Worm (Caenorhabditis elegans) whole organism, young adult: Measurements from ENCODE around the gene M110.7.

Source experiments
- B0336.3 ChIP-seq: fragments of 200-800 bp; sonication (Bioruptor generic); IDR thresholded peaks from 2 replicates; pipeline ENCODE4 v1.3.6; 2022; ENCODE audit warnings: missing genetic modification characterization, missing compliant biosample characterization
- D2030.7 ChIP-seq: fragments of 200-800 bp; sonication (Bioruptor generic); IDR thresholded peaks from 2 replicates; pipeline ENCODE4 v1.3.6; 2022; ENCODE audit warnings: missing genetic modification reagents, missing genetic modification characterization, missing compliant biosample characterization
- F23B12.7 ChIP-seq: sonication (generic microtip); optimal IDR thresholded peaks from 2 replicates; lab custom pipeline; 2017; ENCODE audit warnings: missing genetic modification characterization, mild to moderate bottlenecking, missing compliant biosample characterization, antibody characterized with exemption, moderate library complexity; ENCODE audit not compliant: insufficient read depth
- F37B4.10 ChIP-seq: fragments of 200-800 bp; sonication (Bioruptor generic); IDR thresholded peaks from 2 replicates; pipeline ENCODE4 v1.3.6; 2022; ENCODE audit warnings: missing genetic modification characterization, missing compliant biosample characterization
- F49E8.2 ChIP-seq: sonication (generic microtip); optimal IDR thresholded peaks from 3 replicates; lab custom pipeline; 2017; ENCODE audit warnings: missing genetic modification characterization, mild to moderate bottlenecking, missing compliant biosample characterization, antibody characterized with exemption, moderate library complexity; ENCODE audit not compliant: insufficient read depth
- K11D2.4 ChIP-seq: fragments of 200-800 bp; sonication (Bioruptor generic); IDR thresholded peaks from 2 replicates; pipeline ENCODE4 v1.3.6; 2022; ENCODE audit warnings: missing genetic modification reagents, missing genetic modification characterization, missing compliant biosample characterization
- K12H6.12 ChIP-seq: fragments of 200-800 bp; sonication (Bioruptor generic); optimal IDR thresholded peaks from 2 replicates; lab custom pipeline; 2018; ENCODE audit warnings: mild to moderate bottlenecking, missing genetic modification characterization, missing compliant biosample characterization
- T26A5.8 ChIP-seq: sonication (generic microtip); optimal IDR thresholded peaks from 2 replicates; lab custom pipeline; 2016; ENCODE audit warnings: missing genetic modification characterization, missing compliant biosample characterization
- Y56A3A.18 ChIP-seq: fragments of 200-800 bp; sonication (Bioruptor generic); IDR thresholded peaks from 2 replicates; pipeline ENCODE4 v1.3.6; 2022; ENCODE audit warnings: missing genetic modification reagents, missing genetic modification characterization, missing compliant biosample characterization
- Y79H2A.3 ChIP-seq: fragments of 200-800 bp; sonication (Bioruptor generic); conservative IDR thresholded peaks from 2 replicates; pipeline ENCODE4 v1.3.6; 2022; ENCODE audit warnings: missing genetic modification reagents, missing genetic modification characterization, missing compliant biosample characterization
- aptf-2 ChIP-seq: fragments of 200-800 bp; sonication (Bioruptor generic); conservative IDR thresholded peaks from 2 replicates; pipeline ENCODE4 v1.3.6; 2022; ENCODE audit warnings: missing genetic modification reagents, missing genetic modification characterization, missing compliant biosample characterization
- aptf-3 ChIP-seq: fragments of 200-800 bp; sonication (Bioruptor generic); IDR thresholded peaks from 2 replicates; pipeline ENCODE4 v1.3.6; 2022; ENCODE audit warnings: missing genetic modification characterization, missing compliant biosample characterization
- atf-7 ChIP-seq: sonication (generic microtip); optimal IDR thresholded peaks from 2 replicates; lab custom pipeline; 2017; ENCODE audit warnings: mild to moderate bottlenecking, missing genetic modification characterization, missing compliant biosample characterization
- athp-1 ChIP-seq: sonication (generic microtip); optimal IDR thresholded peaks from 2 replicates; lab custom pipeline; 2017; ENCODE audit warnings: mild to moderate bottlenecking, missing genetic modification characterization, missing compliant biosample characterization
- bed-2 ChIP-seq: fragments of 200-800 bp; sonication (Bioruptor generic); IDR thresholded peaks from 2 replicates; pipeline ENCODE4 v1.3.6; 2022; ENCODE audit warnings: missing genetic modification reagents, missing genetic modification characterization, missing compliant biosample characterization
- ceh-27 ChIP-seq: fragments of 200-800 bp; sonication (Bioruptor generic); optimal IDR thresholded peaks from 2 replicates; lab custom pipeline; 2018; ENCODE audit warnings: mild to moderate bottlenecking, missing genetic modification characterization, moderate library complexity, missing compliant biosample characterization
- chd-7 ChIP-seq: sonication (generic microtip); optimal IDR thresholded peaks from 2 replicates; lab custom pipeline; 2016; ENCODE audit warnings: mild to moderate bottlenecking, missing genetic modification characterization, moderate library complexity, missing compliant biosample characterization
- die-1 ChIP-seq: sonication (generic microtip); optimal IDR thresholded peaks from 2 replicates; lab custom pipeline; 2016; ENCODE audit warnings: missing genotype, mild to moderate bottlenecking, missing genetic modification characterization, missing compliant biosample characterization
- dpff-1 ChIP-seq: sonication (generic microtip); optimal IDR thresholded peaks from 2 replicates; lab custom pipeline; 2017; ENCODE audit warnings: mild to moderate bottlenecking, missing genetic modification characterization, missing compliant biosample characterization
- egrh-3 ChIP-seq: fragments of 200-800 bp; sonication (Bioruptor generic); IDR thresholded peaks from 2 replicates; pipeline ENCODE4 v1.3.6; 2022; ENCODE audit warnings: missing genetic modification reagents, missing genetic modification characterization, missing compliant biosample characterization
- ets-4 ChIP-seq: fragments of 200-800 bp; sonication (Bioruptor generic); optimal IDR thresholded peaks from 2 replicates; lab custom pipeline; 2018; ENCODE audit warnings: mild to moderate bottlenecking, missing genetic modification characterization, missing compliant biosample characterization
- gei-17 ChIP-seq: fragments of 200-800 bp; sonication (Bioruptor generic); optimal IDR thresholded peaks from 2 replicates; lab custom pipeline; 2018; ENCODE audit warnings: mild to moderate bottlenecking, missing genetic modification characterization, missing compliant biosample characterization
- him-1 ChIP-seq: sonication (generic microtip); optimal IDR thresholded peaks from 2 replicates; lab custom pipeline; 2016; ENCODE audit warnings: missing genotype, missing genetic modification reagents, missing genetic modification characterization, missing compliant biosample characterization
- hlh-12 ChIP-seq: sonication (generic microtip); optimal IDR thresholded peaks from 2 replicates; lab custom pipeline; 2016; ENCODE audit warnings: missing genetic modification characterization, missing compliant biosample characterization
- hmg-1.2 ChIP-seq: fragments of 200-800 bp; sonication (Bioruptor generic); IDR thresholded peaks from 2 replicates; pipeline ENCODE4 v1.3.6; 2022; ENCODE audit warnings: missing genetic modification reagents, missing genetic modification characterization, missing compliant biosample characterization
- hmg-20 ChIP-seq: fragments of 200-800 bp; sonication (Bioruptor generic); IDR thresholded peaks from 2 replicates; pipeline ENCODE4 v1.3.6; 2022; ENCODE audit warnings: missing genetic modification reagents, missing genetic modification characterization, missing compliant biosample characterization
- hsf-1 ChIP-seq: fragments of 200-800 bp; sonication (Bioruptor generic); IDR thresholded peaks from 2 replicates; pipeline ENCODE4 v1.3.6; 2022; ENCODE audit warnings: missing genetic modification reagents, missing genetic modification characterization, missing compliant biosample characterization
- lag-1 ChIP-seq: fragments of 200-800 bp; sonication (Bioruptor generic); IDR thresholded peaks from 2 replicates; pipeline ENCODE4 v1.3.6; 2022; ENCODE audit warnings: missing genetic modification reagents, missing genetic modification characterization, missing compliant biosample characterization
- let-526 ChIP-seq: fragments of 200-800 bp; sonication (Bioruptor generic); IDR thresholded peaks from 2 replicates; pipeline ENCODE4 v1.3.6; 2022; ENCODE audit warnings: missing genetic modification reagents, missing genetic modification characterization, missing compliant biosample characterization
- let-607 ChIP-seq, 2 experiments: fragments of 200-800 bp in 1 of 2; sonication (Bioruptor generic) in 1 of 2; sonication (generic microtip) in 1 of 2; optimal IDR thresholded peaks; 2 replicates each; lab custom pipeline; 2016 to 2018; ENCODE audit warnings: mild to moderate bottlenecking in 2 of 2, missing compliant biosample characterization in 2 of 2, missing genetic modification characterization in 2 of 2, moderate library complexity in 2 of 2, missing genotype in 1 of 2
- lin-54 ChIP-seq: fragments of 200-800 bp; sonication (Bioruptor generic); optimal IDR thresholded peaks from 2 replicates; lab custom pipeline; 2018; ENCODE audit warnings: mild to moderate bottlenecking, missing genetic modification characterization, missing compliant biosample characterization
- madf-3 ChIP-seq: fragments of 200-800 bp; sonication (Bioruptor generic); IDR thresholded peaks from 2 replicates; pipeline ENCODE4 v1.3.6; 2022; ENCODE audit warnings: missing genetic modification reagents, missing genetic modification characterization, missing compliant biosample characterization
- madf-8 ChIP-seq: fragments of 200-800 bp; sonication (Bioruptor generic); conservative IDR thresholded peaks from 2 replicates; pipeline ENCODE4 v1.3.6; 2022; ENCODE audit warnings: missing genetic modification reagents, missing genetic modification characterization, missing compliant biosample characterization
- mel-28 ChIP-seq: sonication (generic microtip); optimal IDR thresholded peaks from 2 replicates; lab custom pipeline; 2016; ENCODE audit warnings: borderline replicate concordance, mild to moderate bottlenecking, missing genetic modification characterization, missing compliant biosample characterization
- mes-4 ChIP-seq: sonication (generic microtip); optimal IDR thresholded peaks from 2 replicates; lab custom pipeline; 2016; ENCODE audit warnings: missing genotype, missing genetic modification characterization, missing compliant biosample characterization
- nfya-1 ChIP-seq: sonication (generic microtip); optimal IDR thresholded peaks from 2 replicates; lab custom pipeline; 2017; ENCODE audit warnings: antibody characterized with exemption, missing compliant biosample characterization, missing genetic modification characterization, borderline replicate concordance; ENCODE audit not compliant: insufficient read depth
- nhr-120 ChIP-seq: fragments of 200-800 bp; sonication (Bioruptor generic); IDR thresholded peaks from 2 replicates; pipeline ENCODE4 v1.3.6; 2022; ENCODE audit warnings: missing genetic modification characterization, missing compliant biosample characterization
- nhr-80 ChIP-seq: sonication (generic microtip); optimal IDR thresholded peaks from 2 replicates; lab custom pipeline; 2016; ENCODE audit warnings: missing genetic modification characterization, missing compliant biosample characterization
- rcor-1 ChIP-seq: fragments of 200-800 bp; sonication (Bioruptor generic); IDR thresholded peaks from 2 replicates; pipeline ENCODE4 v1.3.6; 2022; ENCODE audit warnings: missing genetic modification reagents, missing genetic modification characterization, missing compliant biosample characterization
- rec-8 ChIP-seq, 2 experiments: sonication (generic microtip); optimal IDR thresholded peaks; 2 replicates each; lab custom pipeline; 2016; ENCODE audit warnings: mild to moderate bottlenecking in 2 of 2, missing genetic modification characterization in 2 of 2, missing genetic modification reagents in 2 of 2, missing genotype in 2 of 2, missing biosample characterization in 1 of 2, missing compliant biosample characterization in 1 of 2, moderate library complexity in 1 of 2
- rpc-1 ChIP-seq, 2 experiments: fragments of 150-350 bp in 1 of 2; sonication (generic microtip) in 1 of 2; optimal IDR thresholded peaks; 2 replicates each; lab custom pipeline; 2014 to 2018; ENCODE audit warnings: missing biosample characterization in 1 of 2, missing genetic modification characterization in 1 of 2, missing genetic modification reagents in 1 of 2, missing genotype in 1 of 2
- somi-1 ChIP-seq: fragments of 200-800 bp; sonication (Bioruptor generic); optimal IDR thresholded peaks from 2 replicates; lab custom pipeline; 2018; ENCODE audit warnings: mild to moderate bottlenecking, missing genetic modification characterization, missing compliant biosample characterization
- sptf-2 ChIP-seq: fragments of 200-800 bp; sonication (Bioruptor generic); optimal IDR thresholded peaks from 2 replicates; lab custom pipeline; 2018; ENCODE audit warnings: mild to moderate bottlenecking, missing genetic modification characterization, missing compliant biosample characterization
- tbx-9 ChIP-seq: sonication (generic microtip); optimal IDR thresholded peaks from 2 replicates; lab custom pipeline; 2016; ENCODE audit warnings: borderline replicate concordance, missing genetic modification characterization, inconsistent platforms, missing compliant biosample characterization
- unc-130 ChIP-seq: sonication (generic microtip); optimal IDR thresholded peaks from 2 replicates; lab custom pipeline; 2016; ENCODE audit warnings: missing genetic modification reagents, missing genetic modification characterization, missing compliant biosample characterization
- xnd-1 ChIP-seq: sonication (generic microtip); optimal IDR thresholded peaks from 2 replicates; lab custom pipeline; 2016; ENCODE audit warnings: missing genotype, missing genetic modification reagents, missing genetic modification characterization, missing compliant biosample characterization
- zfh-2 ChIP-seq: fragments of 200-800 bp; sonication (Bioruptor generic); conservative IDR thresholded peaks from 2 replicates; pipeline ENCODE4 v1.3.6; 2022; ENCODE audit warnings: missing genetic modification reagents, missing genetic modification characterization, missing compliant biosample characterization
- ztf-26 ChIP-seq: sonication (generic microtip); optimal IDR thresholded peaks from 2 replicates; lab custom pipeline; 2017; ENCODE audit warnings: missing genetic modification characterization, missing compliant biosample characterization
- ztf-3 ChIP-seq: fragments of 200-800 bp; sonication (Bioruptor generic); optimal IDR thresholded peaks from 2 replicates; lab custom pipeline; 2018; ENCODE audit warnings: mild to moderate bottlenecking, missing genetic modification characterization, missing compliant biosample characterization

Gene M110.7

ce11 chrII:8276057-8276456 is 43.5 kb downstream of the M110.7 start, which contains the start of the genes gei-14 and slc-25A32:
TSS of gene gei-14 (minus strand) at chrII:8276231.
TSS of gene slc-25A32 (plus strand) at chrII:8276298.
- TF ChIP-seq chd-7 (tag; lab: Kevin White, UChicago) (no peak), zfh-2 (GFP tag; lab: Robert Waterston, UW) (no peak), nhr-120 (GFP tag; lab: Robert Waterston, UW) (no peak), ets-4 (GFP tag; lab: Kevin White, UChicago) (no peak), hmg-1.2 (GFP tag; lab: Robert Waterston, UW) (peak; percentile 36), bed-2 (GFP tag; lab: Robert Waterston, UW) (no peak), K12H6.12 (no peak), athp-1 (peak; percentile 43), hlh-12 (tag; lab: Kevin White, UChicago) (no peak), aptf-2 (GFP tag; lab: Robert Waterston, UW) (no peak), F23B12.7 (no peak), madf-8 (GFP tag; lab: Robert Waterston, UW) (peak; percentile 84), let-526 (no peak), hmg-20 (GFP tag; lab: Robert Waterston, UW) (no peak), egrh-3 (GFP tag; lab: Robert Waterston, UW) (no peak), T26A5.8 (tag; lab: Kevin White, UChicago) (no peak), let-607 (tag; optimal IDR thresholded peaks at IDR 0.05; lab: Kevin White, UChicago) (no peak), nfya-1 (tag; lab: Kevin White, UChicago) (no peak), hsf-1 (GFP tag; lab: Robert Waterston, UW) (peak; percentile 64; the same call in 1 of the 2 replicates), mel-28 (no peak), sptf-2 (GFP tag; lab: Kevin White, UChicago) (no peak), lin-54 (peak; percentile 97), Y79H2A.3 (GFP tag; lab: Robert Waterston, UW) (no peak), lag-1 (GFP tag; lab: Robert Waterston, UW) (no peak), ztf-3 (GFP tag; lab: Kevin White, UChicago) (no peak), Y56A3A.18 (GFP tag; lab: Robert Waterston, UW) (no peak), him-1 (tag; lab: Kevin White, UChicago) (peak; percentile 73), F49E8.2 (peak; percentile 90), nhr-80 (tag; lab: Kevin White, UChicago) (no peak), mes-4 (tag; lab: Kevin White, UChicago) (no peak), aptf-3 (GFP tag; lab: Robert Waterston, UW) (no peak), die-1 (no peak), tbx-9 (tag; lab: Kevin White, UChicago) (no peak), dpff-1 (tag; lab: Kevin White, UChicago) (no peak), madf-3 (GFP tag; lab: Robert Waterston, UW) (peak; percentile 73; the same call in 1 of the 2 replicates), ztf-26 (no peak), B0336.3 (GFP tag; lab: Robert Waterston, UW) (0 out of 2 replicates have a peak, but pooled peaks have one; percentile 39), rpc-1 (optimal IDR thresholded peaks at IDR 0.05; lab: Kevin White, UChicago) (no peak), rpc-1 (tag; optimal IDR thresholded peaks at IDR 0.05; lab: Kevin White, UChicago) (no peak), ceh-27 (no peak), gei-17 (GFP tag; lab: Kevin White, UChicago) (no peak), rcor-1 (GFP tag; lab: Robert Waterston, UW) (no peak), D2030.7 (GFP tag; lab: Robert Waterston, UW) (peak; percentile 58), F37B4.10 (no peak), rec-8 (tag; optimal IDR thresholded peaks at IDR 0.05; lab: Kevin White, UChicago) (no peak), unc-130 (GFP tag; lab: Kevin White, UChicago) (no peak), K11D2.4 (GFP tag; lab: Robert Waterston, UW) (no peak), somi-1 (GFP tag; lab: Kevin White, UChicago) (no peak), atf-7 (tag; lab: Kevin White, UChicago) (no peak), xnd-1 (peak; percentile 75)
